Worm (Caenorhabditis elegans) whole organism, young adult: ENCODE data around the gene cdt-2.

Experiments used
- Y79H2A.3 ChIP-seq: fragments of 200-800 bp; sonication (Bioruptor generic); conservative IDR thresholded peaks from 2 replicates; pipeline ENCODE4 v1.3.6; 2022; ENCODE audit warnings: missing genetic modification reagents, missing genetic modification characterization, missing compliant biosample characterization
- akir-1 ChIP-seq: fragments of 200-800 bp; sonication (Bioruptor generic); optimal IDR thresholded peaks from 2 replicates; lab custom pipeline; 2018; ENCODE audit warnings: mild to moderate bottlenecking, missing genetic modification characterization, moderate library complexity, missing compliant biosample characterization
- ama-1 ChIP-seq, 3 experiments: fragments of 150-350 bp in 1 of 3; sonication (generic microtip) in 2 of 3; optimal IDR thresholded peaks; 2 replicates each; lab custom pipeline; 2014 to 2018; ENCODE audit warnings: missing biosample characterization in 2 of 3, missing genetic modification characterization in 2 of 3, missing genetic modification reagents in 2 of 3
- hrde-1 ChIP-seq: sonication (generic microtip); optimal IDR thresholded peaks from 2 replicates; lab custom pipeline; 2016; ENCODE audit warnings: missing genetic modification characterization, mild to moderate bottlenecking, missing compliant biosample characterization, moderate library complexity, missing genotype, missing genetic modification reagents, borderline replicate concordance

ce11 chrV:14948566-14948965, 42.4 kb downstream of the cdt-2 start:
- TF ChIP-seq ama-1 (optimal IDR thresholded peaks at IDR 0.05; lab: Kevin White, UChicago) (no peak), ama-1 (GFP tag; optimal IDR thresholded peaks at IDR 0.05; lab: Kevin White, UChicago) (no peak), Y79H2A.3 (GFP tag; lab: Robert Waterston, UW) (no peak), hrde-1 (no peak), akir-1 (no peak)
